Worm (Caenorhabditis elegans): ENCODE data around the gene dyrb-1.

ce11 chrII:9117789-9118242, 10.9 kb upstream of the dyrb-1 start:
- TF ChIP-seq pag-3 (tag; optimal IDR thresholded peaks at IDR 0.05; ENCODE audit: borderline replicate concordance, insufficient read depth) = no peak
- TF ChIP-seq nhr-11 (tag; optimal IDR thresholded peaks at IDR 0.05) = peak; percentile 69
- TF ChIP-seq unc-130 (tag; optimal IDR thresholded peaks at IDR 0.05) = no peak
- TF ChIP-seq ceh-82 (tag; optimal IDR thresholded peaks at IDR 0.05) = no peak
- no peak for TF ChIP-seq blmp-1 (tag; optimal IDR thresholded peaks at IDR 0.05)
- TF ChIP-seq nhr-12 (tag; optimal IDR thresholded peaks at IDR 0.05) = no peak
- TF ChIP-seq jun-1 (tag; optimal IDR thresholded peaks at IDR 0.05) = no peak
- TF ChIP-seq nhr-28 (tag; optimal IDR thresholded peaks at IDR 0.05) = no peak
- TF ChIP-seq mdl-1 (tag; optimal IDR thresholded peaks at IDR 0.05) = no peak
- peak; percentile 92 for TF ChIP-seq fkh-8 (tag; optimal IDR thresholded peaks at IDR 0.05)
- TF ChIP-seq aha-1 (tag; optimal IDR thresholded peaks at IDR 0.05) = no peak
- no peak for TF ChIP-seq ztf-11 (tag; optimal IDR thresholded peaks at IDR 0.05)
- TF ChIP-seq ama-1 (optimal IDR thresholded peaks at IDR 0.05) = no peak
